Worm (Caenorhabditis elegans): ENCODE results near the gene duxl-1.
A peak's percentile ranks its signal among the peaks of the same experiment; 100 is the strongest.

Gene duxl-1

DNA sequence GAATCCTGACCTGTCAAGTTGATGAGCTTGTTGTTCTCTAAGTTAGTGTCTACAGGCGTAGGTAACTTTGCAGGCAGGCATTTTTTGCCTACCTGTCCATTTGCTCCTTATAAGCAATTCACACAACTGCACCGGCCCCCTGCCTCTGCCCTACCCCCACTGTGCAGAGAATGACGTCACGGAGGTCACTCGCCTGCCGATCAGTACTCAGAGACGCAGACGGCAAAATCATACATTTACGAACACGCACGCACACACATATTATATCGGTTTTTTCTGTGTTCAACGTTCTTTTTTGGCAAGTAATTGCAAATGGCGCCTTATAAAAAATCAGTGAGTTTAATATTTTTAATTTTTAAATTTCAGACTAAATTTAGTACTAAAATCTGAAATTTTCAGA, at the start of gene duxl-1:
TSS of gene duxl-1 (plus strand) at position 184 of the 400 bp plus-strand sequence.
- TF ChIP-seq nhr-10 (tag; optimal IDR thresholded peaks at IDR 0.05) (no peak), nhr-23 (tag; optimal IDR thresholded peaks at IDR 0.05) (no peak), nhr-237 (tag; optimal IDR thresholded peaks at IDR 0.05) (no peak), elt-1 (tag; optimal IDR thresholded peaks at IDR 0.05) (no peak), lin-11 (tag; optimal IDR thresholded peaks at IDR 0.05) (no peak), C34F6.9 (tag; optimal IDR thresholded peaks at IDR 0.05) (no peak), sma-3 (GFP tag; optimal IDR thresholded peaks at IDR 0.05) (no peak), unc-55 (GFP tag; optimal IDR thresholded peaks at IDR 0.05) (peak; percentile 24), nhr-11 (tag; optimal IDR thresholded peaks at IDR 0.05) (no peak), nhr-25 (tag; optimal IDR thresholded peaks at IDR 0.05) (no peak), nhr-21 (tag; optimal IDR thresholded peaks at IDR 0.05) (no peak), aly-2 (tag; optimal IDR thresholded peaks at IDR 0.05) (no peak), F13H6.1 (tag; optimal IDR thresholded peaks at IDR 0.05) (peak; percentile 74), fos-1 (tag; optimal IDR thresholded peaks at IDR 0.05) (peak; percentile 49), ztf-1 (GFP tag; conservative IDR thresholded peaks at IDR 0.05) (no peak), Y55F3AM.14 (GFP tag; optimal IDR thresholded peaks at IDR 0.05) (no peak), unc-39 (tag; optimal IDR thresholded peaks at IDR 0.05) (no peak), blmp-1 (tag; optimal IDR thresholded peaks at IDR 0.05; ENCODE audit: insufficient read depth) (no peak), nhr-129 (tag; optimal IDR thresholded peaks at IDR 0.05) (peak; percentile 11), sma-9 (GFP tag; optimal IDR thresholded peaks at IDR 0.05) (peak; percentile 52), sma-9 (tag; optimal IDR thresholded peaks at IDR 0.05) (no peak), ztf-4 (tag; optimal IDR thresholded peaks at IDR 0.05) (no peak), nhr-6 (tag; optimal IDR thresholded peaks at IDR 0.05) (no peak)

DNA sequence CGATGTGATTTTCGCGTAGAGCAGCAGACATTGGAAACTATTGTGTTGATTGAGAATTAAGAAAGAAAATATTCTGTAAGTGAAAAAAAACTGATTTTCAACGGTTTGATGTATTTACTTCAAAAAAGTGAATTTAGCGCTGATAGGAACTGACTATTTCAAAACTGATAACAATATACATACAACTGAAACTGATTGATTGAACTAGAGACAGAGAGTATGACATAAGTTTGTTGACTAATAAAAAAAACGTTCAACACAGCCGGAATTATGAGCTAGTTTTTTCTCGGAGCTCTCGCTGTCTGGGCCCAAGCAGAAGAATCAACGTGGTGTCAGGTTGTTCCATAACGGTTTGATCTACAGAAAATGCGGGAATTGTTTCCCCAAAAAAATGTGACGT, 49.5 kb upstream of the duxl-1 start, which contains the start of gene fbxa-164:
TSS of gene fbxa-164 (minus strand) at position 101 of the 400 bp plus-strand sequence.
- TF ChIP-seq lin-39 (tag; optimal IDR thresholded peaks at IDR 0.05): no peak
- TF ChIP-seq sma-9 (GFP tag; optimal IDR thresholded peaks at IDR 0.05): no peak
- no peak for TF ChIP-seq sma-9 (tag; optimal IDR thresholded peaks at IDR 0.05)
- no peak for TF ChIP-seq F13H6.1 (tag; optimal IDR thresholded peaks at IDR 0.05)
- TF ChIP-seq elt-3 (tag; optimal IDR thresholded peaks at IDR 0.05): no peak
- TF ChIP-seq C34F6.9 (tag; optimal IDR thresholded peaks at IDR 0.05): no peak
- TF ChIP-seq dmd-4 (tag; optimal IDR thresholded peaks at IDR 0.05): no peak
- TF ChIP-seq nhr-10 (tag; optimal IDR thresholded peaks at IDR 0.05): no peak
- no peak for TF ChIP-seq unc-55 (GFP tag; optimal IDR thresholded peaks at IDR 0.05)
- no peak for TF ChIP-seq nhr-21 (tag; optimal IDR thresholded peaks at IDR 0.05)
- no peak for TF ChIP-seq snpc-4 (tag; optimal IDR thresholded peaks at IDR 0.05)

DNA sequence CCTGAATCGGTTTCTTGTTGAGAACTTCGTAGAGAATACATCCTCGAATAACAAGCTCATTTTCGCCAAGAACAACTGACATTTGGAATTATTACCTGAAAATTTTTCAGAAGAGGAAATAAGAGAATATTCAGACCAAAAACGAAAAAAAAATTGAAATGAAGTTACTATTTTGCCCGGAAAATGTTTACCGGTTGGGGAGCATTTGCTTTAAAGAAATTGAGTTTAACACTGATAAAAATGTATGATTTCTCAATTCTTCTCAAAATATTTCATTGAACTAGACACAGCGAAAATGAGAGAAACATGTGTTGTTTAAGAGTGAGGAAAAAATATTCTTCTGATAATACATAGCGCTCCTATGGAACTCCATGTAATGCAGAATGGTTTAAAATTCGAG, 47.1 kb upstream of the duxl-1 start, which contains the start of gene fbxa-165:
TSS of gene fbxa-165 (minus strand) at position 101 of the 400 bp plus-strand sequence.
- TF ChIP-seq zag-1 (tag; optimal IDR thresholded peaks at IDR 0.05) (no peak), snpc-4 (tag; optimal IDR thresholded peaks at IDR 0.05) (no peak), sma-9 (GFP tag; optimal IDR thresholded peaks at IDR 0.05) (no peak), sma-9 (tag; optimal IDR thresholded peaks at IDR 0.05) (no peak), ama-1 (optimal IDR thresholded peaks at IDR 0.05) (no peak), lin-13 (GFP tag; optimal IDR thresholded peaks at IDR 0.05) (no peak), fos-1 (tag; optimal IDR thresholded peaks at IDR 0.05) (no peak), ztf-4 (tag; optimal IDR thresholded peaks at IDR 0.05) (no peak), R02D3.7 (tag; optimal IDR thresholded peaks at IDR 0.05) (no peak), blmp-1 (tag; optimal IDR thresholded peaks at IDR 0.05; ENCODE audit: insufficient read depth) (no peak), mdl-1 (tag; optimal IDR thresholded peaks at IDR 0.05) (no peak), aly-2 (tag; optimal IDR thresholded peaks at IDR 0.05) (no peak), ztf-11 (tag; optimal IDR thresholded peaks at IDR 0.05) (no peak)

DNA sequence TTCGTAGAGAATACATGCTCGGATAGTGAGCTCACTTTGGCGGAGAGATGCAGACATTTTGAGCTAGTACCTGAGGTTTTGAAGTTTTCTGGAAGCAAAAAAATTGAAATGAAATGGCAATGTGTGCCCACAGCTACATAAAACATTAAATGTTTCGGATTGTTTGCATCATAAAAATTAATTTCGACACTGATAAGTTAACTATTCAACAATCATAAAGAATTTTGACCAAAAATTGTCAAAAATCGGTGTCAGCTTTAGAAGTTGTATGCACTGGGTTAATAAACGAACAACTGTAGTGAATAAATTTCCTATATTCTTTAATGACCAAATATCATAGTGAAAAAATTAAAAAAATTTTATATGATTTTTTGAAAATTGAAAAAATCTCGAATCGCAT, 44.6 kb upstream of the duxl-1 start, which contains the start of gene fbxa-166:
TSS of gene fbxa-166 (minus strand) at position 101 of the 400 bp plus-strand sequence.
- TF ChIP-seq ztf-4 (tag; optimal IDR thresholded peaks at IDR 0.05) (no peak), mab-5 (tag; optimal IDR thresholded peaks at IDR 0.05) (no peak), ztf-11 (tag; optimal IDR thresholded peaks at IDR 0.05) (no peak), nhr-25 (tag; optimal IDR thresholded peaks at IDR 0.05) (no peak), egl-27 (tag; optimal IDR thresholded peaks at IDR 0.05) (no peak), nhr-10 (tag; optimal IDR thresholded peaks at IDR 0.05) (no peak), Y55F3AM.14 (GFP tag; optimal IDR thresholded peaks at IDR 0.05) (no peak), ztf-1 (GFP tag; conservative IDR thresholded peaks at IDR 0.05) (no peak), ama-1 (optimal IDR thresholded peaks at IDR 0.05) (no peak), sma-3 (GFP tag; optimal IDR thresholded peaks at IDR 0.05) (no peak), sem-4 (tag; optimal IDR thresholded peaks at IDR 0.05) (no peak)

Measured in whole organism, L2 larva.